Worm (Caenorhabditis elegans): ENCODE measurements around the gene C17G1.5.

The C17G1.5 gene

DNA sequence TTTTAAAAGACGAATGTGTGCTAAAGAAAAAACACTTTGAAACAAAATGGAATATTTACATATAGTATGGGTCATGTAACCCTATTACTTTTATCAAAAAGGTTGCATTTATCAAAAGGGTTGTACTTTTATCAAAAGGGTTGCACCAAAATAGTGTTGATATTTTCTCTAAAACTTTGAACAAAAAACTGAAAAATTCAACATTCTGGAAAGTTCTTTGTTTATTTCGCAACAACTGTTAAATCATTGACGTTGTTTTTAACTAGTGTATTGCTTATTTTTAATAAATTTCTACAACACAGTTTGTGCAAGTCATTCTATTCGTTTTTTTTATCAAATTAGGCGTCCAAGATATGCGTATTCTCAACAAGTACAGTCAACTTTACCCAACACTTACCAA lies at the start of gene C17G1.5, which contains the start of gene C17G1.14:
Gene C17G1.5, plus strand, starts transcription at position 266 of the 400 bp plus-strand sequence.
Gene C17G1.14, plus strand, starts transcription at position 277 of the 400 bp plus-strand sequence.
- TF ChIP-seq C06A6.2 (GFP tag; conservative IDR thresholded peaks at IDR 0.05) (no peak), cebp-1 (GFP tag; IDR thresholded peaks at IDR 0.05) (peak; percentile 39; the same call in 1 of the 2 replicates), cebp-1 (tag; optimal IDR thresholded peaks at IDR 0.05) (peak; percentile 73)

DNA sequence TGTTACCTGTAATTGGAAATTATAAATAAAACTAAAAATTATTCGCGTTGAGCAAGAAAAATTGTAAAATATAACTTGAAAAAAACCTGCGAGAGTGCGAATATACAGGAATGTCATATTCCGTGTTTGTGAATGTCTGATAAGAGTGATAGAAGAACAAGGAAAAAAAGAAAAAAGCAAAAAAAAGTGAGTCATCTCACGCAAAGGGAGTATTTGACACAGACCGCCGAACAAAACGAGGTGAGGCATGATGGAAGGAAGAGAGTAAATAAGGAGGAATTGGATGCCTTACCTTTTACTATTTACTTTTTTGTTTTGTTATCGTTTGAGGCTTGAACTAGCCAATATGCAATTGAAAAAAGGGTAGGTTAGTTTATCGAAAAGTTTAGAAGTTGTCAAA lies 46.3 kb upstream of the C17G1.5 start, which contains the start of gene F21G4.1:
Gene F21G4.1, minus strand, starts transcription at position 6 of the 400 bp plus-strand sequence.
- TF ChIP-seq nhr-80 (tag; optimal IDR thresholded peaks at IDR 0.05): peak; percentile 72
- TF ChIP-seq ztf-6 (GFP tag; IDR thresholded peaks at IDR 0.05): no peak
- TF ChIP-seq F55B11.4 (tag; optimal IDR thresholded peaks at IDR 0.05; ENCODE audit: borderline replicate concordance, insufficient read depth): no peak
- TF ChIP-seq cebp-1 (GFP tag; IDR thresholded peaks at IDR 0.05): no peak
- no peak for TF ChIP-seq cebp-1 (tag; optimal IDR thresholded peaks at IDR 0.05)
- no peak for TF ChIP-seq B0035.1 (tag; optimal IDR thresholded peaks at IDR 0.05)
- TF ChIP-seq hmg-1.2 (GFP tag; IDR thresholded peaks at IDR 0.05): no peak
- no peak for TF ChIP-seq attf-6 (GFP tag; IDR thresholded peaks at IDR 0.05)

DNA sequence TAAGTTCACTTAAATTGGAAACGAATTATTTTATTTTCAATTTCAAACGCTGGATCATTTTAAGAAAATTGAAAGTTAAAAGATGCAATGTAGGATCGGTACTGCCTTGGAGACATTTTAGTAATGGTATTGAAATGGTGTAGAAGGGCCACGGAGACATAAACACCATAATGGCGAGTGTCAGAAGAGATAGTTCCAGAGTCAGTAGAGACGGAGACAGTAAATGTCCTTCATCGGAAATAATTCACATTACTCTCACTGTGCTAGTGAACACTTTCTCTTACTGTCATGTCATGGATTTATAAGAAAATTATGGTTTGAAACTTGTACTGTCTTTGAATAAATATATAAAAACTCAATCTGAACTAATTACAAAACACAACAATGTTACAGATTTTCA lies 45.5 kb upstream of the C17G1.5 start:
- no peak for TF ChIP-seq lin-40 (tag; optimal IDR thresholded peaks at IDR 0.05)
- TF ChIP-seq sdz-38 (tag; optimal IDR thresholded peaks at IDR 0.05): no peak

DNA sequence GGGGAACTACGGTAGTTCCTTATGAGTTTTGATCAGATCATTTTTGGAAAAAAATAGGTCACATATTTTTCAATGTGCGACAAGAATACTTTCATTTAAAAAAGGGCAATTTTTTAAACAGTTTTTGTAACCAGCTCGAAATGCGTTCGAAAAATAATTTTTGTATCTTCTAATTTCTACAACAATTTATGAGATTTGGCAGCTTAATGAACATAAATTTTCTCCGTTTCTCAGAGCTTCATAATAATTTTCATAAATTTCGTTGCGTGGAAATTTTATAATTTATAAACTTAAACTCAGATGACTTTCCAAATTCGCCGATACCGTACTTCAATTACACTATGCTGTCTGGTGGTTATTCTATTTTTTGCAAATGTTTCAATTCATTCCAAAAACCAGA lies 43.8 kb upstream of the C17G1.5 start, which contains the start of gene F21G4.3:
Gene F21G4.3, plus strand, starts transcription at position 301 of the 400 bp plus-strand sequence.
- no peak for TF ChIP-seq attf-6 (GFP tag; IDR thresholded peaks at IDR 0.05)
- TF ChIP-seq K12H6.12 (tag; optimal IDR thresholded peaks at IDR 0.05): no peak
- no peak for TF ChIP-seq egl-44 (GFP tag; IDR thresholded peaks at IDR 0.05)
- no peak for TF ChIP-seq F49E8.2 (tag; optimal IDR thresholded peaks at IDR 0.05; ENCODE audit: insufficient read depth)

- no peak for TF ChIP-seq Y56A3A.18 (GFP tag; IDR thresholded peaks at IDR 0.05)
- no peak for TF ChIP-seq snpc-4 (GFP tag; optimal IDR thresholded peaks at IDR 0.05)
- no peak for TF ChIP-seq snpc-4 (tag; optimal IDR thresholded peaks at IDR 0.05)
- peak; percentile 24 for TF ChIP-seq lin-40 (tag; optimal IDR thresholded peaks at IDR 0.05)
- TF ChIP-seq lag-1 (GFP tag; IDR thresholded peaks at IDR 0.05): no peak
- TF ChIP-seq ZK185.1 (tag; optimal IDR thresholded peaks at IDR 0.05; ENCODE audit: poor library complexity, severe bottlenecking): peak; percentile 32
- 0 out of 2 replicates have a peak, but pooled peaks have one; percentile 22 for TF ChIP-seq egl-18 (GFP tag; IDR thresholded peaks at IDR 0.05)
- TF ChIP-seq hsf-1 (GFP tag; IDR thresholded peaks at IDR 0.05): 0 out of 2 replicates have a peak, but pooled peaks have one; percentile 6
- no peak for TF ChIP-seq xnd-1 (tag; optimal IDR thresholded peaks at IDR 0.05)
- TF ChIP-seq ceh-79 (tag; optimal IDR thresholded peaks at IDR 0.05): no peak
- TF ChIP-seq ceh-100 (GFP tag; IDR thresholded peaks at IDR 0.05): no peak
- TF ChIP-seq ztf-26 (tag; optimal IDR thresholded peaks at IDR 0.05): no peak
Observed at ce11 chrX:9899426-9900131, 39.0 kb upstream of the C17G1.5 start, which contains the start of gene phf-34. Gene phf-34, minus strand, starts transcription at chrX:9899476.

ce11 chrX:9905840-9906239 lies 32.8 kb upstream of the C17G1.5 start, which contains the start of gene F21G4.5:
Gene F21G4.5, plus strand, starts transcription at chrX:9906140.
- TF ChIP-seq him-1 (tag; optimal IDR thresholded peaks at IDR 0.05): no peak
- TF ChIP-seq nhr-179 (tag; optimal IDR thresholded peaks at IDR 0.05): no peak
- no peak for TF ChIP-seq let-526 (GFP tag; IDR thresholded peaks at IDR 0.05)
- no peak for TF ChIP-seq ztf-22 (GFP tag; optimal IDR thresholded peaks at IDR 0.05)
- no peak for TF ChIP-seq F23B12.7 (tag; optimal IDR thresholded peaks at IDR 0.05; ENCODE audit: insufficient read depth)
- no peak for TF ChIP-seq lin-35 (GFP tag; optimal IDR thresholded peaks at IDR 0.05)
- TF ChIP-seq xnd-1 (tag; optimal IDR thresholded peaks at IDR 0.05): no peak
- TF ChIP-seq Y95B8A.8 (GFP tag; IDR thresholded peaks at IDR 0.05): no peak
- no peak for TF ChIP-seq somi-1 (GFP tag; optimal IDR thresholded peaks at IDR 0.05)
- no peak for TF ChIP-seq athp-1 (tag; optimal IDR thresholded peaks at IDR 0.05)
- TF ChIP-seq cebp-1 (GFP tag; IDR thresholded peaks at IDR 0.05): no peak
- TF ChIP-seq cebp-1 (tag; optimal IDR thresholded peaks at IDR 0.05): no peak
- TF ChIP-seq F55B11.4 (tag; optimal IDR thresholded peaks at IDR 0.05; ENCODE audit: borderline replicate concordance, insufficient read depth): no peak
- TF ChIP-seq ceh-40 (GFP tag; IDR thresholded peaks at IDR 0.05): no peak
- TF ChIP-seq efl-1 (GFP tag; optimal IDR thresholded peaks at IDR 0.05): no peak
- TF ChIP-seq ama-1 (optimal IDR thresholded peaks at IDR 0.05): no peak
- no peak for TF ChIP-seq ama-1 (GFP tag; optimal IDR thresholded peaks at IDR 0.05)

Data from whole organism, young adult.